Worm (Caenorhabditis elegans): Measurements from ENCODE around the gene F29G6.1.
A peak's percentile ranks its signal among the peaks of the same experiment; 100 is the strongest.

- no peak for TF ChIP-seq ets-5 (GFP tag; IDR thresholded peaks at IDR 0.05)
- no peak for TF ChIP-seq ceh-63 (GFP tag; optimal IDR thresholded peaks at IDR 0.05)
- no peak for TF ChIP-seq egl-27 (tag; optimal IDR thresholded peaks at IDR 0.05)
- TF ChIP-seq irx-1 (tag; optimal IDR thresholded peaks at IDR 0.05), result no peak
- TF ChIP-seq nhr-85 (tag), result peak; percentile 62
- TF ChIP-seq fkh-10 (GFP tag; optimal IDR thresholded peaks at IDR 0.05), result no peak
- TF ChIP-seq unc-130 (tag; optimal IDR thresholded peaks at IDR 0.05), result no peak
- TF ChIP-seq fkh-4 (tag; optimal IDR thresholded peaks at IDR 0.05; ENCODE audit: borderline replicate concordance), result no peak
- TF ChIP-seq nhr-28 (tag; optimal IDR thresholded peaks at IDR 0.05), result no peak
- no peak for TF ChIP-seq ztf-11 (tag; optimal IDR thresholded peaks at IDR 0.05)
- TF ChIP-seq swsn-7 (tag; optimal IDR thresholded peaks at IDR 0.05), result no peak
- no peak for TF ChIP-seq unc-86 (tag; optimal IDR thresholded peaks at IDR 0.05)
These were observed 53.6 kb downstream of the F29G6.1 start for ce11 chrX:11555527-11556137.
